Fruit fly (Drosophila melanogaster) whole organism, adult: Measurements from ENCODE around the gene ND-B16.6.

Source experiments
- CG11617 ChIP-seq: fragments of 200-800 bp; sonication (Bioruptor generic); optimal IDR thresholded peaks from 2 replicates; lab custom pipeline; 2017; ENCODE audit warnings: mild to moderate bottlenecking, missing biosample characterization, missing genetic modification reagents, missing genetic modification characterization
- CG12768 ChIP-seq: fragments of 200-800 bp; sonication (Bioruptor generic); optimal IDR thresholded peaks from 2 replicates; lab custom pipeline; 2017; ENCODE audit warnings: missing biosample characterization, missing genetic modification characterization, mild to moderate bottlenecking, moderate library complexity, missing genetic modification reagents
- CG14711 ChIP-seq: fragments of 200-800 bp; sonication (Bioruptor generic); optimal IDR thresholded peaks from 2 replicates; lab custom pipeline; 2018; ENCODE audit warnings: missing biosample characterization, mild to moderate bottlenecking, missing genetic modification characterization, moderate library complexity
- CG1620 ChIP-seq: fragments of 200-800 bp; sonication (Bioruptor generic); optimal IDR thresholded peaks from 2 replicates; lab custom pipeline; 2016; ENCODE audit warnings: missing biosample characterization, missing genetic modification characterization
- CG33017 ChIP-seq: fragments of 200-800 bp; sonication (Bioruptor generic); optimal IDR thresholded peaks from 2 replicates; lab custom pipeline; 2018; ENCODE audit warnings: missing biosample characterization, mild to moderate bottlenecking, missing genetic modification characterization, moderate library complexity
- CG5204 ChIP-seq: fragments of 200-800 bp; sonication (Bioruptor generic); optimal IDR thresholded peaks from 2 replicates; lab custom pipeline; 2016; ENCODE audit warnings: missing biosample characterization, missing genetic modification characterization
- CG7045 ChIP-seq: fragments of 200-800 bp; sonication (Bioruptor generic); optimal IDR thresholded peaks from 2 replicates; lab custom pipeline; 2017; ENCODE audit warnings: missing biosample characterization, mild to moderate bottlenecking, missing genetic modification characterization
- CG7101 ChIP-seq: fragments of 200-800 bp; sonication (Bioruptor generic); optimal IDR thresholded peaks from 2 replicates; lab custom pipeline; 2018; ENCODE audit warnings: missing biosample characterization, mild to moderate bottlenecking, missing genetic modification characterization, moderate library complexity
- Clk ChIP-seq: fragments of 200-800 bp; sonication (Bioruptor generic); optimal IDR thresholded peaks from 2 replicates; lab custom pipeline; 2017; ENCODE audit warnings: missing biosample characterization, missing genetic modification characterization
- Crg-1 ChIP-seq: fragments of 200-800 bp; sonication (Bioruptor generic); optimal IDR thresholded peaks from 2 replicates; lab custom pipeline; 2016; ENCODE audit warnings: missing biosample characterization, missing genetic modification characterization
- Hr96 ChIP-seq: fragments of 200-800 bp; sonication (Bioruptor generic); optimal IDR thresholded peaks from 2 replicates; lab custom pipeline; 2016; ENCODE audit warnings: missing biosample characterization, missing genetic modification characterization
- Mnt ChIP-seq: fragments of 200-800 bp; sonication (Bioruptor generic); optimal IDR thresholded peaks from 2 replicates; lab custom pipeline; 2016; ENCODE audit warnings: missing biosample characterization, mild to moderate bottlenecking, missing genetic modification characterization
- bab1 ChIP-seq: fragments of 200-800 bp; sonication (Bioruptor generic); optimal IDR thresholded peaks from 3 replicates; lab custom pipeline; 2019; ENCODE audit warnings: missing biosample characterization, mild to moderate bottlenecking, missing genetic modification characterization, moderate library complexity
- cic ChIP-seq: fragments of 200-800 bp; sonication (Bioruptor generic); optimal IDR thresholded peaks from 2 replicates; lab custom pipeline; 2017; ENCODE audit warnings: missing biosample characterization, mild to moderate bottlenecking, missing genetic modification characterization, moderate library complexity
- cnc ChIP-seq, 2 experiments: fragments of >200 bp; optimal IDR thresholded peaks; 2 replicates each; lab custom pipeline; 2017
- kay ChIP-seq: fragments of 200-800 bp; sonication (Bioruptor generic); peaks from one replicate; lab custom pipeline; 2016; ENCODE audit warnings: missing biosample characterization, missing genetic modification characterization, borderline replicate concordance
- ovo ChIP-seq: fragments of 200-800 bp; sonication (Bioruptor generic); optimal IDR thresholded peaks from 2 replicates; lab custom pipeline; 2016; ENCODE audit warnings: missing biosample characterization, missing genetic modification characterization
- pad ChIP-seq: fragments of 200-800 bp; sonication (Bioruptor generic); optimal IDR thresholded peaks from 3 replicates; lab custom pipeline; 2017; ENCODE audit warnings: missing biosample characterization, missing genetic modification characterization, mild to moderate bottlenecking, moderate library complexity, missing genetic modification reagents
- tj ChIP-seq: fragments of 200-800 bp; sonication (Bioruptor generic); optimal IDR thresholded peaks from 3 replicates; lab custom pipeline; 2017; ENCODE audit warnings: missing biosample characterization, mild to moderate bottlenecking, missing genetic modification characterization, moderate library complexity
- toe ChIP-seq: fragments of 200-800 bp; sonication (Bioruptor generic); optimal IDR thresholded peaks from 2 replicates; lab custom pipeline; 2016; ENCODE audit warnings: missing biosample characterization, missing genetic modification characterization

ND-B16.6 gene

DNA sequence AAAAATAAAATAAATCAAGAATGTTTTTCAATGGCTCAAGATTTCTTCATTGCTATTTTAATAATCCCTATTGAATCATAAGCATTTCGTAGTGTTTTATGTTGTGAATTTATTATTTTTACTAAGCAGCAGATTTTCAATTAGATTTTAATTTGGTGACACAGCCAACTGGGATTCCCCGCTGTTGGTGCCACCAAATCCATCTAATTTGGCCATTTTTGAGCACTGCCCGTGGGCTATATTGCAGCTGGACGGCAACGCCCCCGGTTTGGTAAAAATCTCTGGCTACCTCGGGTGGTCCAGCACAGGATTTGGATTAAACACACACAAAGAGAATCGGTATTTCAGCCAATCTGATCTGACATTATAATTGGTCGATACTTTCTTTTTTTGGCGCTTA, 970 bp downstream of the ND-B16.6 start:
- TF ChIP-seq CG1620 (no peak), Mnt (GFP tag; lab: Kevin White, UChicago) (no peak), tj (GFP tag; lab: Kevin White, UChicago) (no peak), ovo (GFP tag; lab: Kevin White, UChicago) (no peak), Hr96 (GFP tag; lab: Kevin White, UChicago) (no peak), CG7045 (GFP tag; lab: Kevin White, UChicago) (no peak), pad (GFP tag; lab: Kevin White, UChicago) (no peak), toe (GFP tag; lab: Kevin White, UChicago) (no peak), cic (GFP tag; lab: Kevin White, UChicago) (no peak), CG7101 (tag; lab: Kevin White, UChicago) (no peak), CG33017 (no peak), Clk (no peak), cnc (optimal IDR thresholded peaks at IDR 0.05; lab: Kevin White, UChicago) (no peak), CG12768 (GFP tag; lab: Kevin White, UChicago) (no peak), CG11617 (GFP tag; lab: Kevin White, UChicago) (no peak), Crg-1 (GFP tag; lab: Kevin White, UChicago) (no peak), CG14711 (no peak), bab1 (GFP tag; lab: Kevin White, UChicago) (no peak), CG5204 (GFP tag; lab: Kevin White, UChicago) (no peak), kay (GFP tag; lab: Kevin White, UChicago) (no peak)

DNA sequence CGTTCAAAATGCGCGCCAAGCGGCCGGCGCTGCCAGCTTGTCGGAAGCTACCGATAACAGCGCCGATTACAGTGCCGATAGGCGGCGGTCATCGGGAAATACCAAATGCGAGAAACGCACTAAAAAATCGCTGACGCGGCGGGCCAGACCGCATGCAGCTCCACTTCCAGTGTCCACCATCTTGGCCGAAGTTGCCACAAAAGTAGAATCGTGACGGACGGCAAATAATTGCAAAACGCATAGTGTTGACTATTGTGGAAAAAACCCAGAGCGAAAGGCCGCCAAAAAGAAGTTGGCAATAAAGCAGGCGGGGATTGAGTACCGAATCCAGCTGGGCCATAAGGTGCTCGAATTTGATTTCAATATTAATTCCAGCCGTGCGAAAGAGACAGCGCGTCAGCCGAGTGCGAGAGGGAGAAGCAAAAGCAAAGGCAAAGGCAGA, 3.3 kb downstream of the ND-B16.6 start, which contains the start of gene CG3847:
TSS of gene CG3847 (plus strand) at position 178 of the 442 bp plus-strand sequence.
- TF ChIP-seq toe (GFP tag; lab: Kevin White, UChicago): peak; percentile 9
- no peak for TF ChIP-seq CG5204 (GFP tag; lab: Kevin White, UChicago)
- peak; percentile 99 for TF ChIP-seq tj (GFP tag; lab: Kevin White, UChicago)
- no peak for TF ChIP-seq Hr96 (GFP tag; lab: Kevin White, UChicago)
- TF ChIP-seq ovo (GFP tag; lab: Kevin White, UChicago): peak; percentile 49
- peak; percentile 52 for TF ChIP-seq pad (GFP tag; lab: Kevin White, UChicago)
- no peak for TF ChIP-seq CG12768 (GFP tag; lab: Kevin White, UChicago)
- peak; percentile 80 for TF ChIP-seq bab1 (GFP tag; lab: Kevin White, UChicago)
- peak; percentile 51 for TF ChIP-seq CG7101 (tag; lab: Kevin White, UChicago)
- TF ChIP-seq Mnt (GFP tag; lab: Kevin White, UChicago): peak; percentile 73
- TF ChIP-seq CG14711: peak; percentile 96
- TF ChIP-seq Crg-1 (GFP tag; lab: Kevin White, UChicago): peak; percentile 68
- no peak for TF ChIP-seq Clk
- TF ChIP-seq CG7045 (GFP tag; lab: Kevin White, UChicago): no peak
- TF ChIP-seq CG1620: peak; percentile 74
- TF ChIP-seq CG33017: no peak

DNA sequence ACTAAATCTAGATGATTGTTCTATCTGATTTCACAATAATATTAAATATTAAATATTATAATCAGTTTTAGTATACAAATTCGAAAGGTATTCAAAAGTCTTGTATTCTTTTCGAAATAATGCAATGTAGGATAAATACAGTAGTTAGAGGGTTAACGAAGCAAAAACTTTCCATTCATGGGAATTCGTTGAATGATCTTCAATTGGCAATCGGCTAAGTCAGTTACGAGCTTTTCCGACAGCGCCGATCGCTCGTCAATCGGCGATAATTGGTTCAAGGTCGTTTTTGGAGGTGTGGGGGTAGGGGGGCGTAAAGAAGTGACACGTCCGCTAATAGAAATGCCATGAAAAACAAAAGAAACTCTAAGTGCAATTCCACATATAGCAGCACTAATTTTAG, 4.0 kb downstream of the ND-B16.6 start:
- peak; percentile 36 for TF ChIP-seq CG14711
- no peak for TF ChIP-seq pad (GFP tag; lab: Kevin White, UChicago)
- TF ChIP-seq ovo (GFP tag; lab: Kevin White, UChicago): no peak
- no peak for TF ChIP-seq Crg-1 (GFP tag; lab: Kevin White, UChicago)
- no peak for TF ChIP-seq CG7045 (GFP tag; lab: Kevin White, UChicago)
- TF ChIP-seq toe (GFP tag; lab: Kevin White, UChicago): no peak
- no peak for TF ChIP-seq cnc (optimal IDR thresholded peaks at IDR 0.05; lab: Kevin White, UChicago)
- no peak for TF ChIP-seq kay (GFP tag; lab: Kevin White, UChicago)
- no peak for TF ChIP-seq CG7101 (tag; lab: Kevin White, UChicago)
- no peak for TF ChIP-seq CG5204 (GFP tag; lab: Kevin White, UChicago)
- no peak for TF ChIP-seq Hr96 (GFP tag; lab: Kevin White, UChicago)
- peak; percentile 67 for TF ChIP-seq cic (GFP tag; lab: Kevin White, UChicago)
- TF ChIP-seq Mnt (GFP tag; lab: Kevin White, UChicago): no peak
- TF ChIP-seq CG1620: no peak
- peak; percentile 12 for TF ChIP-seq bab1 (GFP tag; lab: Kevin White, UChicago)
- no peak for TF ChIP-seq Clk

DNA sequence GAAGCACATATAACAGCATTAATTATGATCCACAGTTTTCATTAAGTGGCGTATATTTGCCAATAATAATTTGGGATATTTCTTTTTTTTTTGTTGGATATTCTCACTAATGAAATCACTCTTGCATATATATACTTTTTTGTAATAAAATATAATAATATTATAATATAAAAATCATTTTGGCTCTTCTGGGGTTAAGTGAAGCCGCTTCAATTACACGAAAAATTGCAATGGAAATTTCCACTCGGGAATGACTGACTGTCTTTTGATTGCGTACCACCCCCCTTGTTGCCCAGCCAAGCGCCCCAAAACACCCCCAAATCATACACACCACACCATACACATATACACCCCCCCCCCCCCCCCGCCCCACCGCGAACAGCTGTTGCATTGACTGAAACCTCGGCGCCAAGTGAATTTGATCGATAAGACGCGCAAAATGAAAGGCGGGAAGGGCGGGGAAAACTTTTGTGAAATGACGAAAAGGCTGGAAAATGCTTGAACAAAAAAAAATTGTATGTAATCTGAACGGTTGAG, 5.6 kb downstream of the ND-B16.6 start:
- TF ChIP-seq Mnt (GFP tag; lab: Kevin White, UChicago) (no peak), CG7045 (GFP tag; lab: Kevin White, UChicago) (peak; percentile 17), cnc (optimal IDR thresholded peaks at IDR 0.05; lab: Kevin White, UChicago) (no peak), CG11617 (GFP tag; lab: Kevin White, UChicago) (peak; percentile 89), Hr96 (GFP tag; lab: Kevin White, UChicago) (no peak), CG14711 (peak; percentile 10), ovo (GFP tag; lab: Kevin White, UChicago) (peak; percentile 20), Clk (no peak), CG7101 (tag; lab: Kevin White, UChicago) (peak; percentile 68), CG33017 (no peak), toe (GFP tag; lab: Kevin White, UChicago) (no peak), pad (GFP tag; lab: Kevin White, UChicago) (peak; percentile 42), tj (GFP tag; lab: Kevin White, UChicago) (peak; percentile 16), Crg-1 (GFP tag; lab: Kevin White, UChicago) (no peak), CG12768 (GFP tag; lab: Kevin White, UChicago) (no peak), bab1 (GFP tag; lab: Kevin White, UChicago) (no peak), cic (GFP tag; lab: Kevin White, UChicago) (no peak)

DNA sequence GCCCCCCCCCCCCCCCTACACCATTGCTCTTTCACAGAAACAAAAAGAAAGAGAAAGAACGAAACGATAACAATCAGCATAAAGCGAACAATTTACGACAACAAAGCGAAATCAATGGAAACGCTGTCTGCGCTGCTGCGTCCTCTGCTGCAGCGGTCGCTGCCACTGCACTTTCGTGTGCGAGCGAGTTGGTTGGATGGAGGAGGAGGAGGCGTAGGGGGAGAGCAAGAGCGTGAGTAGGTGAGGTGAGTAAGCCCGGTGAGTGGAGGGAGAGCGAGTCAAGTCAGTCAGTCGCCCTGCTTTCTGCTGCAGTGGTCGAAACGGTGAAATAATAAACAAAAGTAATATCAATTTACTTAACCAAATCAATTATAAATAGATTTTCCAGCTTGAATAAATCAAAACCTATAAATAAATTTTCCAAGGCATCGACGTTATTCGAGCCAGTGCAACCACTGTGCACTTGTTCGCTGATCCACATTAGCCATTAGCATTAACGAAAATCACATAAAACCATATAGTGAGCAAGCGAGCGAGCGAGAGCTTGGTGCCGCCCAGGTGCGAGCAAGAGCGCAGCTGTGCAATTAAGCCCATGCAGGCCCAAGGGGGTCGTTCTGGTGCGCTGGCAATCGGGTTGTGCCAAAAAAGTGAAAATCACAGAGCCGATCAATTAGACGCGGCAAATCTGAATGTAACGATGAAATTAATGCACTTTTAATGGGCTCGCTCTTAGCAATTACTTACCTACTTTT, 6.2 kb downstream of the ND-B16.6 start:
- TF ChIP-seq CG5204 (GFP tag; lab: Kevin White, UChicago) (peak; percentile 51), toe (GFP tag; lab: Kevin White, UChicago) (peak; percentile 4), Crg-1 (GFP tag; lab: Kevin White, UChicago) (peak; percentile 86), CG12768 (GFP tag; lab: Kevin White, UChicago) (peak; percentile 61), kay (GFP tag; lab: Kevin White, UChicago) (peak; percentile 66), cnc (optimal IDR thresholded peaks at IDR 0.05; lab: Kevin White, UChicago) (no peak), CG1620 (peak; percentile 71), Hr96 (GFP tag; lab: Kevin White, UChicago) (peak; percentile 71), CG7101 (tag; lab: Kevin White, UChicago) (peak; percentile 86), CG33017 (peak; percentile 36), pad (GFP tag; lab: Kevin White, UChicago) (peak; percentile 71), CG7045 (GFP tag; lab: Kevin White, UChicago) (peak; percentile 67), CG14711 (peak; percentile 69), ovo (GFP tag; lab: Kevin White, UChicago) (peak; percentile 82), Mnt (GFP tag; lab: Kevin White, UChicago) (peak; percentile 69), Clk (no peak), CG11617 (GFP tag; lab: Kevin White, UChicago) (peak; percentile 94), tj (GFP tag; lab: Kevin White, UChicago) (peak; percentile 98), cic (GFP tag; lab: Kevin White, UChicago) (peak; percentile 35), bab1 (GFP tag; lab: Kevin White, UChicago) (peak; percentile 89)
